Fruit fly (Drosophila melanogaster): ENCODE measurements around the gene CG3662.

DNA sequence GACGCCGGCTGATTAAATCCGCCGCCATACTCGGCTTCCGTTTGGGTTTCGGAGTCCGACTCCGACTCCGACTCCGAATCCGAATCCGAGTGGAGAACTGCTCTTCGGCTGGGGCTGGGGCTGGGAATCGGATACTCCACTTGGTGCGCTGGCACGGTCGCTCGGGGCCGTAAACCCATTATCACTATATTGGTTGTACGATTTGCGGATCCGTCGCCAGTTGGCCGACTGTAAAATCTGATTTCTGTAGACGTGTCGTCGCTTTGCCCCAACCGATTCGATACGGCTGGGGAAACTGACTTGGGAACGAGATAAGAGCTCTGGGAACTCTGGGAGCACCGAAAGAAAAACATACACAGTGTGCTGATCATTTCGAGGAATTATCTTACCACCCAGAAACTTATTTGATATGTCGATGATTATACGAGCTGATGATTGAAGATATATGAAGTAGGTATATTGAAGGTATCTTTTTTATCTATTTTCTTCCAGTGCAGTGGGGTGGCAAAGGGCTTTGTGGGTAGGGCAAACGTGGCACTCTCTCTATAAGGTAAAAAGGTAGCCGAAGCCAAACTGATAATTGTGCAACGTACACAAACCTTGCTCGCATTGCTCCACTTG, 36.9 kb downstream of the CG3662 start:
- TF ChIP-seq Pif1B (GFP tag; optimal IDR thresholded peaks at IDR 0.05) = no peak
- no peak for TF ChIP-seq Snoo (tag; optimal IDR thresholded peaks at IDR 0.05)
- no peak for TF ChIP-seq fd96Ca (GFP tag; IDR thresholded peaks at IDR 0.05)
- TF ChIP-seq CG8301 (tag; optimal IDR thresholded peaks at IDR 0.05) = no peak
- no peak for TF ChIP-seq CG13204 (GFP tag; optimal IDR thresholded peaks at IDR 0.05)
- no peak for TF ChIP-seq EcR (GFP tag; optimal IDR thresholded peaks at IDR 0.05)
- no peak for TF ChIP-seq CG12605 (GFP tag; IDR thresholded peaks at IDR 0.05)
- TF ChIP-seq D1 (tag; optimal IDR thresholded peaks at IDR 0.05) = no peak
- no peak for TF ChIP-seq CG9948 (tag; optimal IDR thresholded peaks at IDR 0.05)
- no peak for TF ChIP-seq Pif1A (GFP tag; optimal IDR thresholded peaks at IDR 0.05)
- TF ChIP-seq gl (tag; optimal IDR thresholded peaks at IDR 0.05) = no peak
- TF ChIP-seq CG34367 (tag; optimal IDR thresholded peaks at IDR 0.05) = no peak
- no peak for TF ChIP-seq CG4496 (GFP tag; IDR thresholded peaks at IDR 0.05)
